Fruit fly (Drosophila melanogaster) ovary, adult (tissue): ENCODE results near the gene CG4218.

Experiments
- CG17801 ChIP-seq: fragments of 200-800 bp; optimal IDR thresholded peaks from 2 replicates; lab custom pipeline; 2019; ENCODE audit warnings: missing biosample characterization, mild to moderate bottlenecking, missing genetic modification characterization, moderate library complexity; ENCODE audit not compliant: partially characterized antibody

Gene CG4218

dm6 chr2L:14549009-14549408 is at the start of gene CG4218:
CG4218 (minus strand) TSS chr2L:14549109.
- no peak for TF ChIP-seq CG17801 (GFP tag; lab: Kevin White, UChicago)

dm6 chr2L:14598357-14599057 is 49.6 kb upstream of the CG4218 start:
- no peak for TF ChIP-seq CG17801 (GFP tag; lab: Kevin White, UChicago)

- TF ChIP-seq CG17801 (GFP tag; lab: Kevin White, UChicago), result no peak
Observed at dm6 chr2L:14588615-14589247, 39.8 kb upstream of the CG4218 start.

- TF ChIP-seq CG17801 (GFP tag; lab: Kevin White, UChicago), result no peak
Observed at dm6 chr2L:14588134-14588533, 39.2 kb upstream of the CG4218 start, which contains the start of gene CG42680. CG42680 (minus strand) TSS chr2L:14588234.

DNA sequence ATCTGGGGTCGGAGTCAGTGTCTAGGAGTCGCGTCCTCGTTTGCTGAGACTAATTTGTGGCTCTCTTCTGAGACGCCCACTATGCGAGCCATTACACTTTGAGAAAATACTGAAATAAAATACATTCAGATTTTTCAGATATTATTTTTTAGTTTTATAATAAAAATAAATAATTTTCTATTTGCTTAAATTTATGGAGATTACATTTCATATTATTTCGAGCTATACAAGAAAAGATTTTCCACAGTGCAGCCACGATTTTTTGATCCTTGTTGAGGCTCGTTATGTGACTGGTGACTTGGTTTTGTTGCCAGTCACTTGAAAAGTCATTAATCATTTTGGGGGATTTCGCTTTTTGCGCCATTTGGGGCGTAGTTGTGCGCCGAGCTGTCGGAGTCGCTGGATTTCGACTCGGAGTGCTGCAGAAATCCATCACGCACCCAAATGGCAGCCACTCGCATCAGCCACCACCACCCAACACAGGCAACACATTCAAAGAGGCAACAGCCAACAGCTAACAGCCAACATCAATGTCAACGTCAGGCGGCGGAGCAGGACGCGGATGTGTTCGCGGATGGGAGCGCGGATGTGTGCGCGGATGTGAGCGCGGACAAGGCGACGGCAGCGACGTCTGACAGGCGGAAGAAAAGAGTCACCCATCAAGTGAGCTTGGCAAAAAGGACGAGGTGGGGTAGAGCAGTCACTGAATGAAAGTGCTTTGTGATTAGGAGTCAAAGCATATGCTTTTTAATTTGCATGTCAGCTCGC is 38.0 kb upstream of the CG4218 start:
- no peak for TF ChIP-seq CG17801 (GFP tag; lab: Kevin White, UChicago)

DNA sequence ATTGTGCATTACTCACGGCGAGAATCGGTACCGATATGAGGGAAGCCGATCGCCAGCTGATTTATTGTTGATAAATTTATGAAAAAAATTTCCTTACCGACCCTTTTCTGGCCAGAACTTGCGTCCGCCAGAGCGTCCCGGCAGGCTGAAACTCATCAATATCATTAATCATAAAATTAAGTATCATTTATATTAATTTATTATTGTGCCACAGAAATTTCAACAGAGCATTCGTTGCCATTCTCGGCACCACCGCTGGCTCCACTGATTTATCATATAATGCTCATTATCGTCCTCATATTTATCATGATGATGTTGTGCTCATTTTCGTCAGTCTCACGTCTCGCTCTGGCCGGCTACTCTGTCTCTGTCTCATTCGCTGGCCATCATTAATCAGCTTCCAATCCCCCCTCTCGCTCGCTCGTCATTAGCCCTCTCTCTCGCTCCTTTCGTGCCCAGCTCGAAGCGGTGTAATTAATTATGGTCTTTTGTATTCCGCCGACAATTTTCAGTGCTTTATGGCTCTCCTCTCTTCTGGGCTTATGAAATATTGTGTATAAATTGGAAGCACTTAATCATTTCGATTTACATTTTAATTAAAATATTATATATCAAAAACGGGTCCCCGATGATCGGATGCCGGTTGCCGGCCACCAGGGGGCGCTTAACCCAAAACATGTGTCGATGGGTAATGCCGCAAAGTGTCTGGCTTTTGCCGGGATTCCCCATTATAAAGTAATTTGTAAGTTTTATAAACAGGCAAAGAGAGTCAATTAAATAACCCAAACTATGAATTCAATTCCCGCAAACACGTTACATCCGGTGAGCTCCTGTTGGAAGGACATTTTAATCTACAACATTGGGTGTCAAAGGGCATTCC is 32.0 kb upstream of the CG4218 start:
- no peak for TF ChIP-seq CG17801 (GFP tag; lab: Kevin White, UChicago)

- TF ChIP-seq CG17801 (GFP tag; lab: Kevin White, UChicago), result no peak
Observed at dm6 chr2L:14579449-14579848, 30.5 kb upstream of the CG4218 start.

DNA sequence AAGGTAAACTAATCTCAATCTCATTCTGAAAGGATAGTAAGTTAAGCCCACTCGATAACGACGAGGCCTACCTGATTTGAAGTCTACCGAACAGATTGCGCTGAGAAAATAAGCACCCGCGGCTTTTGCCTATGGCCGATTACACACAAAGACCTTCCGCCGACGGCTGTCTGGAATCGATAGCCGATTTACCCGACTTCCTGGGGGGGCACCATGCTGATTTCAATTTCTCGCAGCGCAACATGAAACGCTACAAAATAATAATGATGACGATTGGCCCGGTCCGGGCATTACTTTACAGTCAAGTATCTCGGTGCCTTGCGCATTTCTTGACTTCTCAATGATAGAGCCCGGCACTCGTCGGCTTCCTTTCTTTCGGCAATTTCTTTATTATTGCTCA is 28.3 kb upstream of the CG4218 start:
- no peak for TF ChIP-seq CG17801 (GFP tag; lab: Kevin White, UChicago)

- TF ChIP-seq CG17801 (GFP tag; lab: Kevin White, UChicago), result no peak
Observed at dm6 chr2L:14574852-14575251, 25.9 kb upstream of the CG4218 start.

DNA sequence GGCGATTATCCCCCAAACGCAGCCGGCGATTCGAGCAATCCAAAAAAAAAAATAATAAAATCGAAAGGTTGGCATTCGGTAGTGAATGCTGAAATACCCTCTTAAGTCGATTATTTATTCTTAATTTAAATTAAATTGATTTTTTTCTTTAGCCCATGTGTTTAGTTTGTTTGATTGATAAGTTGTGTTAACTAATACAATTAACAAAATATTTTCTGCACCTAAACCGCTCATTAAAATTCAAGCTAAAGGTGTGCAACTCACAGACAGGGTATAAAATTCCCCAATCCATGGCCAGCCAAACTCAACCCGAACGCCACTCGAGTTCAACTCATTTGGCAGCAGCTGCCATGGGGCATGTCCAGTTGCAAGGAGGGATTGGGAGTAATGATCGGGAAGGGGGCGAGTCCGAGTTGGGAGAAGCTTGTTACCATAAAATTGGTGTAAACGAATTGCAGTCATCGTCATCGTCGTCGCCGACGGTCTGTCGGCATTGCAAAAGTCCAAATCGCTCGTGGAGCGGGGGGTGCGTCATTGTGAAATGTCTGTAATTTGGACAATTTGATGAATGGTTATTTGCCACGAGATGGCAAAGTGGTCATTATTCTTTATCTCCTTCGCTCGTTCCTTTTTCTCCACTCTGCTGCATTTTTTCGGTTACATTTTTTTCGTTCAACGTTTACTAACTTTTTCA is 24.5 kb upstream of the CG4218 start:
- TF ChIP-seq CG17801 (GFP tag; lab: Kevin White, UChicago), result no peak

DNA sequence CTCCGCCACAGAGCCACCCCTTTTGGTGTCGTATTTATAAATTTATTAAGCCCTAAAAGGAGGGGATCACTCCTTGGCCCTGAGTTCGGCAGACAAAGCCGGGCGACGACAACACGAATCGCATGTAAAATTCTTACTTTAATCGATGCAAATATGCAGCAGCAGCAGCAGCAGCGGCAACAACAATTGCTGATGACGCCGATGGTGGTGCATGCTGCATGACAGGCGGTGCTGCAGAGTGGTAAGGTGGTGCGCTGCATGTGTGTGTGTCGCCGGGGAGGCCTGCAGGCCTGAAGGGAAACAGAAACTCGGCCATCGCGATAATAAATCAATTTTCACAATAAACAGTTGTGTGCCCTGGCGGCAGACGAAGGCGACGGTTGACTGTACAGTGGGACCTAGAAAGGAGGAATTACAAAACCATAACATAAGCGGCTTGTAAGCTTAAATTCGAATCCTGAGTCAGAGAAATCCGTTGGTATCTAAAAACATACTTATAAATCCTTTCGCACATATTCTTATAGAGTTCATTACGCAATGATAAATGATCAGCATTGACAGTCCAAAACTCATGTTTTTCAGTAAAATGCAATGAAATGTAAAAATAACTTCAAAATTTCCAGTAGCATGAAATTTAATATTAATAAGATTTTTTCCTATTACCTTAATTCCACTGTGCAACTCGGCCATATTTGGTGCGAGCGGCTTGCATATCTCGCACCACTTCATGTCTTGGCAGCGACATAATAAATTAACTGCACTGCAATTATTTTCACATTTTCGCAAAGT is 23.0 kb upstream of the CG4218 start:
- TF ChIP-seq CG17801 (GFP tag; lab: Kevin White, UChicago), result no peak

dm6 chr2L:14570843-14571242 is 21.9 kb upstream of the CG4218 start:
- TF ChIP-seq CG17801 (GFP tag; lab: Kevin White, UChicago), result no peak

dm6 chr2L:14570129-14570528 is 21.2 kb upstream of the CG4218 start:
- TF ChIP-seq CG17801 (GFP tag; lab: Kevin White, UChicago), result no peak
